Worm (Caenorhabditis elegans) whole organism, young adult: ENCODE data around the gene moma-1.

Experiments
- B0019.2 ChIP-seq: fragments of 200-800 bp; sonication (Bioruptor generic); conservative IDR thresholded peaks from 2 replicates; pipeline ENCODE4 v1.3.6; 2022; ENCODE audit warnings: missing genetic modification reagents, missing genetic modification characterization, missing compliant biosample characterization
- B0261.1 ChIP-seq: sonication (generic microtip); optimal IDR thresholded peaks from 2 replicates; lab custom pipeline; 2016; ENCODE audit warnings: mild to moderate bottlenecking, missing genetic modification characterization, moderate library complexity, missing compliant biosample characterization
- B0336.3 ChIP-seq: fragments of 200-800 bp; sonication (Bioruptor generic); IDR thresholded peaks from 2 replicates; pipeline ENCODE4 v1.3.6; 2022; ENCODE audit warnings: missing genetic modification characterization, missing compliant biosample characterization
- C17E4.6 ChIP-seq: fragments of 200-800 bp; sonication (Bioruptor generic); IDR thresholded peaks from 2 replicates; pipeline ENCODE4 v1.3.6; 2022; ENCODE audit warnings: missing genetic modification reagents, missing genetic modification characterization, missing compliant biosample characterization
- F33H1.4 ChIP-seq: fragments of 200-800 bp; sonication (Bioruptor generic); IDR thresholded peaks from 2 replicates; pipeline ENCODE4 v1.3.6; 2022; ENCODE audit warnings: missing genetic modification reagents, missing genetic modification characterization, missing compliant biosample characterization
- F49E8.2 ChIP-seq: sonication (generic microtip); optimal IDR thresholded peaks from 3 replicates; lab custom pipeline; 2017; ENCODE audit warnings: missing genetic modification characterization, mild to moderate bottlenecking, missing compliant biosample characterization, antibody characterized with exemption, moderate library complexity; ENCODE audit not compliant: insufficient read depth
- F57A8.1 ChIP-seq: fragments of 200-800 bp; sonication (Bioruptor generic); optimal IDR thresholded peaks from 2 replicates; lab custom pipeline; 2018; ENCODE audit warnings: mild to moderate bottlenecking, missing genetic modification characterization, moderate library complexity, missing compliant biosample characterization
- T26A5.8 ChIP-seq: sonication (generic microtip); optimal IDR thresholded peaks from 2 replicates; lab custom pipeline; 2016; ENCODE audit warnings: missing genetic modification characterization, missing compliant biosample characterization
- ZK185.1 ChIP-seq: sonication (generic microtip); optimal IDR thresholded peaks from 2 replicates; lab custom pipeline; 2016; ENCODE audit warnings: mild to moderate bottlenecking, missing genetic modification characterization, missing compliant biosample characterization; ENCODE audit not compliant: poor library complexity, severe bottlenecking
- aptf-2 ChIP-seq: fragments of 200-800 bp; sonication (Bioruptor generic); conservative IDR thresholded peaks from 2 replicates; pipeline ENCODE4 v1.3.6; 2022; ENCODE audit warnings: missing genetic modification reagents, missing genetic modification characterization, missing compliant biosample characterization
- aptf-3 ChIP-seq: fragments of 200-800 bp; sonication (Bioruptor generic); IDR thresholded peaks from 2 replicates; pipeline ENCODE4 v1.3.6; 2022; ENCODE audit warnings: missing genetic modification characterization, missing compliant biosample characterization
- bed-1 ChIP-seq: fragments of 200-800 bp; sonication (Bioruptor generic); IDR thresholded peaks from 2 replicates; pipeline ENCODE4 v1.3.6; 2022; ENCODE audit warnings: missing genetic modification reagents, missing genetic modification characterization, missing compliant biosample characterization
- ccch-3 ChIP-seq: fragments of 200-800 bp; sonication (Bioruptor generic); optimal IDR thresholded peaks from 2 replicates; lab custom pipeline; 2018; ENCODE audit warnings: mild to moderate bottlenecking, missing genetic modification characterization, missing compliant biosample characterization
- cebp-1 ChIP-seq, 2 experiments: fragments of 200-800 bp in 1 of 2; sonication (Bioruptor generic) in 1 of 2; sonication (generic microtip) in 1 of 2; IDR thresholded peaks in 1 of 2; optimal IDR thresholded peaks in 1 of 2; 2 replicates each; pipeline versions ENCODE4 v1.3.6 to Lab custom; 2017 to 2022; ENCODE audit warnings: missing compliant biosample characterization in 2 of 2, missing genetic modification characterization in 2 of 2, mild to moderate bottlenecking in 1 of 2, missing genetic modification reagents in 1 of 2, moderate library complexity in 1 of 2
- cebp-2 ChIP-seq: fragments of 200-800 bp; sonication (Bioruptor generic); IDR thresholded peaks from 2 replicates; pipeline ENCODE4 v1.3.6; 2022; ENCODE audit warnings: missing genetic modification characterization, missing compliant biosample characterization
- ceh-40 ChIP-seq: fragments of 200-800 bp; sonication (Bioruptor generic); IDR thresholded peaks from 2 replicates; pipeline ENCODE4 v1.3.6; 2022; ENCODE audit warnings: missing genetic modification characterization, missing compliant biosample characterization
- chd-7 ChIP-seq: sonication (generic microtip); optimal IDR thresholded peaks from 2 replicates; lab custom pipeline; 2016; ENCODE audit warnings: mild to moderate bottlenecking, missing genetic modification characterization, moderate library complexity, missing compliant biosample characterization
- die-1 ChIP-seq: sonication (generic microtip); optimal IDR thresholded peaks from 2 replicates; lab custom pipeline; 2016; ENCODE audit warnings: missing genotype, mild to moderate bottlenecking, missing genetic modification characterization, missing compliant biosample characterization
- dpl-1 ChIP-seq: fragments of 150-350 bp; optimal IDR thresholded peaks from 2 replicates; lab custom pipeline; 2014; ENCODE audit warnings: missing biosample characterization, missing genetic modification reagents, missing genetic modification characterization
- efl-1 ChIP-seq: fragments of 150-350 bp; optimal IDR thresholded peaks from 2 replicates; lab custom pipeline; 2014; ENCODE audit warnings: missing biosample characterization, missing genetic modification reagents, missing genetic modification characterization
- fkh-3 ChIP-seq: sonication (generic microtip); optimal IDR thresholded peaks from 2 replicates; lab custom pipeline; 2016; ENCODE audit warnings: mild to moderate bottlenecking, missing genetic modification characterization, missing compliant biosample characterization
- hlh-12 ChIP-seq: sonication (generic microtip); optimal IDR thresholded peaks from 2 replicates; lab custom pipeline; 2016; ENCODE audit warnings: missing genetic modification characterization, missing compliant biosample characterization
- hmg-1.2 ChIP-seq: fragments of 200-800 bp; sonication (Bioruptor generic); IDR thresholded peaks from 2 replicates; pipeline ENCODE4 v1.3.6; 2022; ENCODE audit warnings: missing genetic modification reagents, missing genetic modification characterization, missing compliant biosample characterization
- lag-1 ChIP-seq: fragments of 200-800 bp; sonication (Bioruptor generic); IDR thresholded peaks from 2 replicates; pipeline ENCODE4 v1.3.6; 2022; ENCODE audit warnings: missing genetic modification reagents, missing genetic modification characterization, missing compliant biosample characterization
- lin-26 ChIP-seq: fragments of 200-800 bp; sonication (Bioruptor generic); IDR thresholded peaks from 2 replicates; pipeline ENCODE4 v1.3.6; 2022; ENCODE audit warnings: missing genetic modification reagents, missing genetic modification characterization, missing compliant biosample characterization
- lin-54 ChIP-seq: fragments of 200-800 bp; sonication (Bioruptor generic); optimal IDR thresholded peaks from 2 replicates; lab custom pipeline; 2018; ENCODE audit warnings: mild to moderate bottlenecking, missing genetic modification characterization, missing compliant biosample characterization
- lsy-27 ChIP-seq: sonication (generic microtip); optimal IDR thresholded peaks from 2 replicates; lab custom pipeline; 2017; ENCODE audit warnings: missing genetic modification characterization, mild to moderate bottlenecking, missing compliant biosample characterization, antibody characterized with exemption, missing genotype, borderline replicate concordance; ENCODE audit not compliant: insufficient read depth
- madf-10 ChIP-seq: sonication (generic microtip); optimal IDR thresholded peaks from 2 replicates; lab custom pipeline; 2016; ENCODE audit warnings: mild to moderate bottlenecking, missing genetic modification characterization, missing compliant biosample characterization
- madf-3 ChIP-seq: fragments of 200-800 bp; sonication (Bioruptor generic); IDR thresholded peaks from 2 replicates; pipeline ENCODE4 v1.3.6; 2022; ENCODE audit warnings: missing genetic modification reagents, missing genetic modification characterization, missing compliant biosample characterization
- madf-6 ChIP-seq: fragments of 200-800 bp; sonication (Bioruptor generic); IDR thresholded peaks from 2 replicates; pipeline ENCODE4 v1.3.6; 2022; ENCODE audit warnings: missing genetic modification reagents, missing genetic modification characterization, missing compliant biosample characterization
- mel-28 ChIP-seq: sonication (generic microtip); optimal IDR thresholded peaks from 2 replicates; lab custom pipeline; 2016; ENCODE audit warnings: borderline replicate concordance, mild to moderate bottlenecking, missing genetic modification characterization, missing compliant biosample characterization
- mes-4 ChIP-seq: sonication (generic microtip); optimal IDR thresholded peaks from 2 replicates; lab custom pipeline; 2016; ENCODE audit warnings: missing genotype, missing genetic modification characterization, missing compliant biosample characterization
- nhr-179 ChIP-seq: sonication (generic microtip); optimal IDR thresholded peaks from 2 replicates; lab custom pipeline; 2016; ENCODE audit warnings: mild to moderate bottlenecking, missing genetic modification characterization, missing compliant biosample characterization
- nhr-80 ChIP-seq: sonication (generic microtip); optimal IDR thresholded peaks from 2 replicates; lab custom pipeline; 2016; ENCODE audit warnings: missing genetic modification characterization, missing compliant biosample characterization
- nhr-90 ChIP-seq: sonication (generic microtip); optimal IDR thresholded peaks from 2 replicates; lab custom pipeline; 2016; ENCODE audit warnings: missing genotype, mild to moderate bottlenecking, missing genetic modification characterization, missing compliant biosample characterization
- pbrm-1 ChIP-seq: fragments of 200-800 bp; sonication (Bioruptor generic); IDR thresholded peaks from 2 replicates; pipeline ENCODE4 v1.3.6; 2022; ENCODE audit warnings: missing genetic modification reagents, missing genetic modification characterization, missing compliant biosample characterization
- rec-8 ChIP-seq, 2 experiments: sonication (generic microtip); optimal IDR thresholded peaks; 2 replicates each; lab custom pipeline; 2016; ENCODE audit warnings: mild to moderate bottlenecking in 2 of 2, missing genetic modification characterization in 2 of 2, missing genetic modification reagents in 2 of 2, missing genotype in 2 of 2, missing biosample characterization in 1 of 2, missing compliant biosample characterization in 1 of 2, moderate library complexity in 1 of 2
- rpc-1 ChIP-seq, 2 experiments: fragments of 150-350 bp in 1 of 2; sonication (generic microtip) in 1 of 2; optimal IDR thresholded peaks; 2 replicates each; lab custom pipeline; 2014 to 2018; ENCODE audit warnings: missing biosample characterization in 1 of 2, missing genetic modification characterization in 1 of 2, missing genetic modification reagents in 1 of 2, missing genotype in 1 of 2
- snpc-4 ChIP-seq, 5 experiments: fragments of 150-350 bp in 1 of 5; sonication (generic microtip) in 4 of 5; optimal IDR thresholded peaks; 2 replicates each; lab custom pipeline; 2014 to 2018; ENCODE audit warnings: missing genetic modification characterization in 5 of 5, missing biosample characterization in 3 of 5, antibody characterized with exemption in 2 of 5, mild to moderate bottlenecking in 2 of 5, missing compliant biosample characterization in 2 of 5, missing genotype in 2 of 5, moderate library complexity in 2 of 5, missing genetic modification reagents in 1 of 5
- sptf-2 ChIP-seq: fragments of 200-800 bp; sonication (Bioruptor generic); optimal IDR thresholded peaks from 2 replicates; lab custom pipeline; 2018; ENCODE audit warnings: mild to moderate bottlenecking, missing genetic modification characterization, missing compliant biosample characterization
- tbp1 ChIP-seq: fragments of 200-800 bp; sonication (Bioruptor generic); optimal IDR thresholded peaks from 2 replicates; lab custom pipeline; 2018; ENCODE audit warnings: mild to moderate bottlenecking, missing genetic modification characterization, missing compliant biosample characterization
- ztf-18 ChIP-seq: sonication (generic microtip); optimal IDR thresholded peaks from 2 replicates; lab custom pipeline; 2016; ENCODE audit warnings: missing genotype, mild to moderate bottlenecking, missing genetic modification characterization, missing compliant biosample characterization
- ztf-25 ChIP-seq: fragments of 200-800 bp; sonication (Bioruptor generic); IDR thresholded peaks from 2 replicates; pipeline ENCODE4 v1.3.6; 2022; ENCODE audit warnings: missing genetic modification reagents, missing genetic modification characterization, missing compliant biosample characterization
- ztf-6 ChIP-seq: fragments of 200-800 bp; sonication (Bioruptor generic); IDR thresholded peaks from 2 replicates; pipeline ENCODE4 v1.3.6; 2022; ENCODE audit warnings: missing genetic modification reagents, missing genetic modification characterization, missing compliant biosample characterization

moma-1 gene

ce11 chrIII:831961-832360 is 20.2 kb downstream of the moma-1 start, which contains the start of gene ceeh-1:
TSS of gene ceeh-1 (minus strand) at chrIII:832277.
- no peak for TF ChIP-seq C17E4.6 (GFP tag; lab: Robert Waterston, UW)
- no peak for TF ChIP-seq madf-6
- TF ChIP-seq F33H1.4 (GFP tag; lab: Robert Waterston, UW), result no peak
- peak; percentile 20 for TF ChIP-seq nhr-80 (tag; lab: Kevin White, UChicago)
- no peak for TF ChIP-seq lag-1 (GFP tag; lab: Robert Waterston, UW)
- 0 out of 2 replicates have a peak, but pooled peaks have one; percentile 13 for TF ChIP-seq B0336.3
- no peak for TF ChIP-seq ztf-6 (GFP tag; lab: Robert Waterston, UW)
- TF ChIP-seq cebp-1 (GFP tag; IDR thresholded peaks at IDR 0.05; lab: Robert Waterston, UW), result no peak
- peak; percentile 7 for TF ChIP-seq cebp-1 (tag; optimal IDR thresholded peaks at IDR 0.05; lab: Kevin White, UChicago)
- no peak for TF ChIP-seq hlh-12 (tag; lab: Kevin White, UChicago)
- TF ChIP-seq nhr-90, result no peak
- no peak for TF ChIP-seq B0261.1 (tag; lab: Kevin White, UChicago)

- TF ChIP-seq nhr-179 (tag; lab: Kevin White, UChicago) (no peak), F49E8.2 (no peak), madf-10 (tag; lab: Kevin White, UChicago) (no peak), T26A5.8 (tag; lab: Kevin White, UChicago) (no peak), rec-8 (tag; optimal IDR thresholded peaks at IDR 0.05; lab: Kevin White, UChicago) (no peak), lsy-27 (tag; lab: Kevin White, UChicago) (no peak), dpl-1 (GFP tag; lab: Kevin White, UChicago) (no peak), ccch-3 (GFP tag; lab: Kevin White, UChicago) (no peak), mel-28 (tag; lab: Kevin White, UChicago) (no peak), F57A8.1 (GFP tag; lab: Kevin White, UChicago) (no peak), ztf-25 (no peak), ceh-40 (GFP tag; lab: Robert Waterston, UW) (no peak), chd-7 (tag; lab: Kevin White, UChicago) (no peak), die-1 (tag; lab: Kevin White, UChicago) (no peak), lin-26 (GFP tag; lab: Robert Waterston, UW) (no peak), cebp-2 (GFP tag; lab: Robert Waterston, UW) (no peak), sptf-2 (no peak)
These were observed 26.9 kb downstream of the moma-1 start for ce11 chrIII:825256-825655.

- TF ChIP-seq ZK185.1 (tag; lab: Kevin White, UChicago), result no peak
- no peak for TF ChIP-seq madf-3
- no peak for TF ChIP-seq ztf-18 (tag; lab: Kevin White, UChicago)
- no peak for TF ChIP-seq mes-4 (tag; lab: Kevin White, UChicago)
- TF ChIP-seq aptf-2 (GFP tag; lab: Robert Waterston, UW), result no peak
- TF ChIP-seq efl-1 (GFP tag; lab: Kevin White, UChicago), result no peak
- no peak for TF ChIP-seq hmg-1.2 (GFP tag; lab: Robert Waterston, UW)
- no peak for TF ChIP-seq lin-54 (GFP tag; lab: Kevin White, UChicago)
- TF ChIP-seq aptf-3 (GFP tag; lab: Robert Waterston, UW), result no peak
- TF ChIP-seq rpc-1 (optimal IDR thresholded peaks at IDR 0.05; lab: Kevin White, UChicago), result no peak
- no peak for TF ChIP-seq rpc-1 (tag; optimal IDR thresholded peaks at IDR 0.05; lab: Kevin White, UChicago)
- TF ChIP-seq B0019.2 (GFP tag; lab: Robert Waterston, UW), result no peak
- TF ChIP-seq bed-1, result no peak
- no peak for TF ChIP-seq pbrm-1
- no peak for TF ChIP-seq tbp1 (GFP tag; lab: Kevin White, UChicago)
- TF ChIP-seq snpc-4 (GFP tag; optimal IDR thresholded peaks at IDR 0.05; lab: Kevin White, UChicago), result no peak
- TF ChIP-seq snpc-4 (tag; optimal IDR thresholded peaks at IDR 0.05; lab: Kevin White, UChicago), result no peak
- no peak for TF ChIP-seq fkh-3 (tag; lab: Kevin White, UChicago)
These were observed 29.5 kb downstream of the moma-1 start, which contains the start of gene clec-149 for ce11 chrIII:822546-823272. TSS of gene clec-149 (plus strand) at chrIII:823222.
